Fruit fly (Drosophila melanogaster) whole organism, embryonic: ENCODE results near the gene CG32189.

ENCODE experiments used
- CG10366 ChIP-seq: fragments of 200-800 bp; sonication (Bioruptor generic); IDR thresholded peaks from 2 replicates; pipeline ENCODE4 v1.3.6; 2022; ENCODE audit warnings: missing biosample characterization, missing genetic modification characterization
- CG10462 ChIP-seq: fragments of 200-800 bp; sonication (Bioruptor generic); optimal IDR thresholded peaks from 2 replicates; lab custom pipeline; 2016; ENCODE audit warnings: missing biosample characterization, missing genetic modification characterization
- CG12659 ChIP-seq: fragments of 200-800 bp; sonication (Bioruptor generic); optimal IDR thresholded peaks from 3 replicates; lab custom pipeline; 2017; ENCODE audit warnings: mild to moderate bottlenecking, missing biosample characterization, missing genetic modification reagents, missing genetic modification characterization
- CG13287 ChIP-seq: fragments of 200-800 bp; sonication (Bioruptor generic); IDR thresholded peaks from 2 replicates; pipeline ENCODE4 v1.3.6; 2022; ENCODE audit warnings: missing biosample characterization, missing genetic modification characterization; ENCODE audit not compliant: partially characterized antibody
- CG16813 ChIP-seq: fragments of 200-800 bp; sonication (Bioruptor generic); IDR thresholded peaks from 3 replicates; pipeline ENCODE4 v1.3.6; 2022; ENCODE audit warnings: missing biosample characterization, missing genetic modification characterization; ENCODE audit not compliant: partially characterized antibody
- CG18262 ChIP-seq: fragments of 200-800 bp; optimal IDR thresholded peaks from 3 replicates; lab custom pipeline; 2019; ENCODE audit warnings: missing biosample characterization, mild to moderate bottlenecking, missing genetic modification characterization, moderate library complexity
- CG18599 ChIP-seq: fragments of 200-800 bp; sonication (Bioruptor generic); optimal IDR thresholded peaks from 3 replicates; lab custom pipeline; 2017; ENCODE audit warnings: missing biosample characterization, missing genetic modification characterization, mild to moderate bottlenecking, moderate library complexity, missing genetic modification reagents
- CG2129 ChIP-seq: fragments of 200-800 bp; sonication (Bioruptor generic); IDR thresholded peaks from 2 replicates; pipeline ENCODE4 v1.3.6; 2022; ENCODE audit warnings: missing biosample characterization, missing genetic modification characterization; ENCODE audit not compliant: partially characterized antibody
- CG2712 ChIP-seq: fragments of 200-800 bp; optimal IDR thresholded peaks from 3 replicates; lab custom pipeline; 2019; ENCODE audit warnings: missing biosample characterization, mild to moderate bottlenecking, missing genetic modification characterization, moderate library complexity
- CG32532 ChIP-seq: fragments of 200-800 bp; sonication (Bioruptor generic); IDR thresholded peaks from 2 replicates; pipeline ENCODE4 v1.3.6; 2022; ENCODE audit warnings: missing biosample characterization, missing genetic modification characterization
- CG34422 ChIP-seq: fragments of 200-800 bp; sonication (Bioruptor generic); IDR thresholded peaks from 3 replicates; pipeline ENCODE4 v1.3.6; 2022; ENCODE audit warnings: missing biosample characterization, missing genetic modification characterization
- CG6791 ChIP-seq: fragments of 200-800 bp; sonication (Bioruptor generic); IDR thresholded peaks from 3 replicates; pipeline ENCODE4 v1.3.6; 2022; ENCODE audit warnings: missing biosample characterization, missing genetic modification characterization; ENCODE audit not compliant: partially characterized antibody
- CG8290 ChIP-seq, 3 experiments: fragments of 200-800 bp; sonication (Bioruptor generic); optimal IDR thresholded peaks; 2 replicates each; lab custom pipeline; 2016 to 2019; ENCODE audit warnings: missing biosample characterization in 3 of 3, missing genetic modification characterization in 3 of 3, mild to moderate bottlenecking in 2 of 3, moderate library complexity in 1 of 3
- Dbx ChIP-seq: fragments of 200-800 bp; sonication (Bioruptor generic); IDR thresholded peaks from 3 replicates; pipeline ENCODE4 v1.3.6; 2022; ENCODE audit warnings: missing biosample characterization, missing genetic modification characterization
- Deaf1 ChIP-seq: fragments of 200-800 bp; optimal IDR thresholded peaks from 3 replicates; lab custom pipeline; 2019; ENCODE audit warnings: missing biosample characterization, mild to moderate bottlenecking, missing genetic modification characterization, moderate library complexity
- Dll ChIP-seq: fragments of 200-800 bp; sonication (Bioruptor generic); IDR thresholded peaks from 4 replicates; pipeline ENCODE4 v1.3.6; 2022; ENCODE audit warnings: missing biosample characterization, missing genetic modification characterization; ENCODE audit not compliant: partially characterized antibody
- Drgx ChIP-seq: fragments of 200-800 bp; sonication (Bioruptor generic); IDR thresholded peaks from 2 replicates; pipeline ENCODE4 v1.3.6; 2022; ENCODE audit warnings: missing biosample characterization, missing genetic modification characterization
- Gug ChIP-seq: fragments of 200-800 bp; sonication (Bioruptor generic); IDR thresholded peaks from 4 replicates; pipeline ENCODE4 v1.3.6; 2022; ENCODE audit warnings: missing biosample characterization, missing genetic modification characterization
- Hey ChIP-seq: fragments of 200-800 bp; sonication (Bioruptor generic); optimal IDR thresholded peaks from 3 replicates; lab custom pipeline; 2018; ENCODE audit warnings: missing biosample characterization, mild to moderate bottlenecking, missing genetic modification characterization
- Kr ChIP-seq: fragments of 200-800 bp; sonication (Bioruptor generic); optimal IDR thresholded peaks from 2 replicates; lab custom pipeline; 2017; ENCODE audit warnings: missing biosample characterization, mild to moderate bottlenecking, missing genetic modification characterization
- MBD-R2 ChIP-seq: fragments of 200-800 bp; sonication (Bioruptor generic); IDR thresholded peaks from 2 replicates; pipeline ENCODE4 v1.3.6; 2022; ENCODE audit warnings: missing biosample characterization, missing genetic modification characterization
- Myb ChIP-seq: fragments of 200-800 bp; sonication (Bioruptor generic); optimal IDR thresholded peaks from 2 replicates; lab custom pipeline; 2016; ENCODE audit warnings: missing biosample characterization, missing genetic modification characterization
- NFAT ChIP-seq: fragments of 200-800 bp; sonication (Bioruptor generic); IDR thresholded peaks from 2 replicates; pipeline ENCODE4 v1.3.6; 2022; ENCODE audit warnings: missing biosample characterization, missing genetic modification characterization
- Pdp1 ChIP-seq, 2 experiments: fragments of 200-800 bp; sonication (Bioruptor generic); optimal IDR thresholded peaks; 3 replicates each; lab custom pipeline; 2016; ENCODE audit warnings: missing biosample characterization in 2 of 2, missing genetic modification characterization in 2 of 2, mild to moderate bottlenecking in 1 of 2, moderate library complexity in 1 of 2
- Sin3A ChIP-seq: fragments of >200 bp; optimal IDR thresholded peaks from 2 replicates; lab custom pipeline; 2018
- Sry-δ ChIP-seq: fragments of 200-800 bp; sonication (Bioruptor generic); optimal IDR thresholded peaks from 2 replicates; lab custom pipeline; 2016; ENCODE audit warnings: missing biosample characterization, missing genetic modification characterization
- YL-1 ChIP-seq: fragments of 200-800 bp; sonication (Bioruptor generic); optimal IDR thresholded peaks from 3 replicates; lab custom pipeline; 2017; ENCODE audit warnings: missing biosample characterization, mild to moderate bottlenecking, missing genetic modification characterization
- bbx ChIP-seq: fragments of 200-800 bp; sonication (Bioruptor generic); IDR thresholded peaks from 2 replicates; pipeline ENCODE4 v1.3.6; 2022; ENCODE audit warnings: missing biosample characterization, missing genetic modification characterization; ENCODE audit not compliant: partially characterized antibody
- chinmo ChIP-seq: fragments of 200-800 bp; sonication (Bioruptor generic); IDR thresholded peaks from 4 replicates; pipeline ENCODE4 v1.3.6; 2022; ENCODE audit warnings: missing biosample characterization, missing genetic modification characterization; ENCODE audit not compliant: partially characterized antibody
- crp ChIP-seq, 2 experiments: fragments of 200-800 bp; sonication (Bioruptor generic); optimal IDR thresholded peaks; 2 replicates in 1 of 2; 3 replicates in 1 of 2; lab custom pipeline; 2017; ENCODE audit warnings: missing biosample characterization in 2 of 2, missing genetic modification characterization in 2 of 2, mild to moderate bottlenecking in 1 of 2, moderate library complexity in 1 of 2
- dysf ChIP-seq: fragments of 200-800 bp; sonication (Bioruptor generic); IDR thresholded peaks from 3 replicates; pipeline ENCODE4 v1.3.6; 2022; ENCODE audit warnings: missing biosample characterization, missing genetic modification characterization
- ftz-f1 ChIP-seq: fragments of 200-800 bp; sonication (Bioruptor generic); optimal IDR thresholded peaks from 2 replicates; lab custom pipeline; 2016; ENCODE audit warnings: missing biosample characterization, missing genetic modification characterization
- nerfin-2 ChIP-seq: fragments of 200-800 bp; sonication (Bioruptor generic); IDR thresholded peaks from 2 replicates; pipeline ENCODE4 v1.3.6; 2022; ENCODE audit warnings: missing biosample characterization, missing genetic modification characterization; ENCODE audit not compliant: partially characterized antibody
- repo ChIP-seq: fragments of 200-800 bp; sonication (Bioruptor generic); optimal IDR thresholded peaks from 2 replicates; lab custom pipeline; 2016; ENCODE audit warnings: missing biosample characterization, missing genetic modification characterization
- sens ChIP-seq: fragments of 200-800 bp; sonication (Bioruptor generic); peaks from one replicate; lab custom pipeline; 2016; ENCODE audit warnings: missing biosample characterization, missing genetic modification characterization
- sisA ChIP-seq: fragments of 200-800 bp; sonication (Bioruptor generic); IDR thresholded peaks from 2 replicates; pipeline ENCODE4 v1.3.6; 2022; ENCODE audit warnings: missing biosample characterization, missing genetic modification characterization
- slbo ChIP-seq: fragments of 200-800 bp; sonication (Bioruptor generic); IDR thresholded peaks from 2 replicates; pipeline ENCODE4 v1.3.6; 2022; ENCODE audit warnings: missing biosample characterization, missing genetic modification characterization
- sob ChIP-seq: fragments of 200-800 bp; sonication (Bioruptor generic); IDR thresholded peaks from 2 replicates; pipeline ENCODE4 v1.3.6; 2022; ENCODE audit warnings: missing biosample characterization, missing genetic modification characterization
- tna ChIP-seq: fragments of 200-800 bp; sonication (Bioruptor generic); IDR thresholded peaks from 2 replicates; pipeline ENCODE4 v1.3.6; 2022; ENCODE audit warnings: missing biosample characterization, missing genetic modification characterization; ENCODE audit not compliant: partially characterized antibody
- toy ChIP-seq: fragments of 200-800 bp; sonication (Bioruptor generic); IDR thresholded peaks from 2 replicates; pipeline ENCODE4 v1.3.6; 2022; ENCODE audit warnings: missing biosample characterization, missing genetic modification characterization
- wdn ChIP-seq: fragments of 200-800 bp; sonication (Bioruptor generic); IDR thresholded peaks from 2 replicates; pipeline ENCODE4 v1.3.6; 2022; ENCODE audit warnings: missing biosample characterization, missing genetic modification characterization
- zfh2 ChIP-seq: fragments of 200-800 bp; sonication (Bioruptor generic); optimal IDR thresholded peaks from 2 replicates; lab custom pipeline; 2016; ENCODE audit warnings: missing biosample characterization, missing genetic modification characterization

Gene CG32189

DNA sequence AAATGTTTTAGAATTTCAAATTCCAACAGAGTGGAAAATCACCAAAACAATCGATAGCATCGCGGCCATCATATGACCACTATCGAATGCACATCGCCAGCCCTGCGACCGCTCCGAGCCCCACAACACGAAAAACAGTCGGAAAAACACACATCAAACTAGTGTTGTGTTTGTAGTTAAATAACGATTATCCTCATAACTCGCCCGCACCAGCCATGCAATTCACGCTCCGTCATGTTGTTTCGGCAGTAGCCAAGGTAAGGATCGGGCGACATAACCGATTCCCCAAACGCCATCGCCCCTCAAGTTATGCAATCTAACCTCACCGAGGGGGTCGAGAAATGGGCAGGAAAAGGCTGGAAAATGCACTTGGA is 12.0 kb upstream of the CG32189 start (continued):
- TF ChIP-seq sisA (GFP tag; lab: Robert Waterston, UW): peak; percentile 11; the same call in 1 of the 2 replicates
- peak; percentile 29; the same call in 1 of the 2 replicates for TF ChIP-seq MBD-R2 (GFP tag; lab: Robert Waterston, UW)
- TF ChIP-seq Hey (tag; lab: Kevin White, UChicago): no peak
- 0 out of 3 replicates have a peak, but pooled peaks have one; percentile 15 for TF ChIP-seq dysf (GFP tag; lab: Robert Waterston, UW)
- peak; percentile 68 for TF ChIP-seq nerfin-2 (GFP tag; lab: Robert Waterston, UW)
- TF ChIP-seq CG2129 (GFP tag; lab: Robert Waterston, UW): peak; percentile 54
- no peak for TF ChIP-seq CG10366 (GFP tag; lab: Robert Waterston, UW)
- TF ChIP-seq CG6791: peak; percentile 87
- TF ChIP-seq CG16813: peak; percentile 67
- peak; percentile 54 for TF ChIP-seq Myb (GFP tag; lab: Kevin White, UChicago)
- peak in 1 of 2 experiments; percentile 99 for TF ChIP-seq Pdp1 (GFP tag; optimal IDR thresholded peaks at IDR 0.05; lab: Kevin White, UChicago)
- TF ChIP-seq CG32532 (GFP tag; lab: Robert Waterston, UW): peak; percentile 32
- TF ChIP-seq Sry-δ: peak; percentile 45
- peak; percentile 38; the same call in 1 of the 4 replicates for TF ChIP-seq Gug (GFP tag; lab: Robert Waterston, UW)
- peak; percentile 72 for TF ChIP-seq tna (GFP tag; lab: Robert Waterston, UW)
- TF ChIP-seq CG34422 (GFP tag; lab: Robert Waterston, UW): peak; percentile 66
- peak; percentile 16 for TF ChIP-seq zfh2 (GFP tag; lab: Kevin White, UChicago)
- TF ChIP-seq slbo (GFP tag; lab: Robert Waterston, UW): peak; percentile 57; the same call in 1 of the 2 replicates
- TF ChIP-seq Sin3A (lab: Kevin White, UChicago): peak; percentile 24
- TF ChIP-seq Deaf1: peak; percentile 36
- no peak for TF ChIP-seq CG12659
- no peak for TF ChIP-seq CG10462 (GFP tag; lab: Kevin White, UChicago)
- TF ChIP-seq YL-1 (GFP tag; lab: Kevin White, UChicago): peak; percentile 61
- 0 out of 2 replicates have a peak, but pooled peaks have one; percentile 8 for TF ChIP-seq wdn
- TF ChIP-seq Drgx (GFP tag; lab: Robert Waterston, UW): peak; percentile 20; the same call in 1 of the 2 replicates
- no peak for TF ChIP-seq repo
- TF ChIP-seq CG18599: no peak
- TF ChIP-seq Kr (GFP tag; lab: Kevin White, UChicago): no peak
- TF ChIP-seq Dll (GFP tag; lab: Robert Waterston, UW): peak; percentile 76
- peak; percentile 75 for TF ChIP-seq ftz-f1 (GFP tag; lab: Kevin White, UChicago)
- peak; percentile 6; the same call in 1 of the 3 replicates for TF ChIP-seq Dbx (GFP tag; lab: Robert Waterston, UW)
- TF ChIP-seq toy (GFP tag; lab: Robert Waterston, UW): no peak
- TF ChIP-seq sens (GFP tag; lab: Kevin White, UChicago): peak; percentile 76
- 0 out of 4 replicates have a peak, but pooled peaks have one; percentile 62 for TF ChIP-seq chinmo (GFP tag; lab: Robert Waterston, UW)
- no peak for TF ChIP-seq CG18262 (tag; lab: Kevin White, UChicago)
- peak in 1 of 2 experiments; percentile 25 for TF ChIP-seq crp (GFP tag; optimal IDR thresholded peaks at IDR 0.05; lab: Kevin White, UChicago)
- no peak for TF ChIP-seq CG2712 (tag; lab: Kevin White, UChicago)
- TF ChIP-seq CG8290 (GFP tag; optimal IDR thresholded peaks at IDR 0.05; lab: Kevin White, UChicago): no peak
- peak in 1 of 2 experiments; percentile 64 for TF ChIP-seq CG8290 (tag; optimal IDR thresholded peaks at IDR 0.05; lab: Kevin White, UChicago)
- TF ChIP-seq CG13287 (GFP tag; lab: Robert Waterston, UW): peak; percentile 68
- TF ChIP-seq sob (GFP tag; lab: Robert Waterston, UW): peak; percentile 62
- TF ChIP-seq NFAT (GFP tag; lab: Robert Waterston, UW): peak; percentile 91
- TF ChIP-seq bbx (GFP tag; lab: Robert Waterston, UW): peak; percentile 85
